Worm (Caenorhabditis elegans) whole organism, young adult: ENCODE data around the gene arle-14.

Experiments
- B0019.2 ChIP-seq: fragments of 200-800 bp; sonication (Bioruptor generic); conservative IDR thresholded peaks from 2 replicates; pipeline ENCODE4 v1.3.6; 2022; ENCODE audit warnings: missing genetic modification reagents, missing genetic modification characterization, missing compliant biosample characterization
- B0261.1 ChIP-seq: sonication (generic microtip); optimal IDR thresholded peaks from 2 replicates; lab custom pipeline; 2016; ENCODE audit warnings: mild to moderate bottlenecking, missing genetic modification characterization, moderate library complexity, missing compliant biosample characterization
- F23B12.7 ChIP-seq: sonication (generic microtip); optimal IDR thresholded peaks from 2 replicates; lab custom pipeline; 2017; ENCODE audit warnings: missing genetic modification characterization, mild to moderate bottlenecking, missing compliant biosample characterization, antibody characterized with exemption, moderate library complexity; ENCODE audit not compliant: insufficient read depth
- F52B5.7 ChIP-seq: sonication (generic microtip); optimal IDR thresholded peaks from 2 replicates; lab custom pipeline; 2016; ENCODE audit warnings: mild to moderate bottlenecking, missing genetic modification characterization, missing compliant biosample characterization
- F57A8.1 ChIP-seq: fragments of 200-800 bp; sonication (Bioruptor generic); optimal IDR thresholded peaks from 2 replicates; lab custom pipeline; 2018; ENCODE audit warnings: mild to moderate bottlenecking, missing genetic modification characterization, moderate library complexity, missing compliant biosample characterization
- Y53G8AR.9 ChIP-seq: fragments of 200-800 bp; sonication (Bioruptor generic); conservative IDR thresholded peaks from 2 replicates; pipeline ENCODE4 v1.3.6; 2022; ENCODE audit warnings: missing genetic modification reagents, missing genetic modification characterization, missing compliant biosample characterization
- Y56A3A.18 ChIP-seq: fragments of 200-800 bp; sonication (Bioruptor generic); IDR thresholded peaks from 2 replicates; pipeline ENCODE4 v1.3.6; 2022; ENCODE audit warnings: missing genetic modification reagents, missing genetic modification characterization, missing compliant biosample characterization
- Y79H2A.3 ChIP-seq: fragments of 200-800 bp; sonication (Bioruptor generic); conservative IDR thresholded peaks from 2 replicates; pipeline ENCODE4 v1.3.6; 2022; ENCODE audit warnings: missing genetic modification reagents, missing genetic modification characterization, missing compliant biosample characterization
- Y95B8A.8 ChIP-seq: fragments of 200-800 bp; sonication (Bioruptor generic); IDR thresholded peaks from 2 replicates; pipeline ENCODE4 v1.3.6; 2022; ENCODE audit warnings: missing genetic modification reagents, missing genetic modification characterization, missing compliant biosample characterization
- atf-7 ChIP-seq: sonication (generic microtip); optimal IDR thresholded peaks from 2 replicates; lab custom pipeline; 2017; ENCODE audit warnings: mild to moderate bottlenecking, missing genetic modification characterization, missing compliant biosample characterization
- ccch-3 ChIP-seq: fragments of 200-800 bp; sonication (Bioruptor generic); optimal IDR thresholded peaks from 2 replicates; lab custom pipeline; 2018; ENCODE audit warnings: mild to moderate bottlenecking, missing genetic modification characterization, missing compliant biosample characterization
- cebp-1 ChIP-seq, 2 experiments: fragments of 200-800 bp in 1 of 2; sonication (Bioruptor generic) in 1 of 2; sonication (generic microtip) in 1 of 2; IDR thresholded peaks in 1 of 2; optimal IDR thresholded peaks in 1 of 2; 2 replicates each; pipeline versions ENCODE4 v1.3.6 to Lab custom; 2017 to 2022; ENCODE audit warnings: missing compliant biosample characterization in 2 of 2, missing genetic modification characterization in 2 of 2, mild to moderate bottlenecking in 1 of 2, missing genetic modification reagents in 1 of 2, moderate library complexity in 1 of 2
- cebp-2 ChIP-seq: fragments of 200-800 bp; sonication (Bioruptor generic); IDR thresholded peaks from 2 replicates; pipeline ENCODE4 v1.3.6; 2022; ENCODE audit warnings: missing genetic modification characterization, missing compliant biosample characterization
- ceh-40 ChIP-seq: fragments of 200-800 bp; sonication (Bioruptor generic); IDR thresholded peaks from 2 replicates; pipeline ENCODE4 v1.3.6; 2022; ENCODE audit warnings: missing genetic modification characterization, missing compliant biosample characterization
- ceh-79 ChIP-seq: sonication (generic microtip); optimal IDR thresholded peaks from 2 replicates; lab custom pipeline; 2017; ENCODE audit warnings: mild to moderate bottlenecking, missing genetic modification characterization, missing compliant biosample characterization
- dox-1 ChIP-seq: fragments of 200-800 bp; sonication (Bioruptor generic); IDR thresholded peaks from 2 replicates; pipeline ENCODE4 v1.3.6; 2022; ENCODE audit warnings: missing genetic modification reagents, missing genetic modification characterization, missing compliant biosample characterization
- dpl-1 ChIP-seq: fragments of 150-350 bp; optimal IDR thresholded peaks from 2 replicates; lab custom pipeline; 2014; ENCODE audit warnings: missing biosample characterization, missing genetic modification reagents, missing genetic modification characterization
- efl-1 ChIP-seq: fragments of 150-350 bp; optimal IDR thresholded peaks from 2 replicates; lab custom pipeline; 2014; ENCODE audit warnings: missing biosample characterization, missing genetic modification reagents, missing genetic modification characterization
- egl-44 ChIP-seq: fragments of 200-800 bp; sonication (Bioruptor generic); IDR thresholded peaks from 2 replicates; pipeline ENCODE4 v1.3.6; 2022; ENCODE audit warnings: missing genetic modification reagents, missing genetic modification characterization, missing compliant biosample characterization
- fkh-3 ChIP-seq: sonication (generic microtip); optimal IDR thresholded peaks from 2 replicates; lab custom pipeline; 2016; ENCODE audit warnings: mild to moderate bottlenecking, missing genetic modification characterization, missing compliant biosample characterization
- gei-17 ChIP-seq: fragments of 200-800 bp; sonication (Bioruptor generic); optimal IDR thresholded peaks from 2 replicates; lab custom pipeline; 2018; ENCODE audit warnings: mild to moderate bottlenecking, missing genetic modification characterization, missing compliant biosample characterization
- him-1 ChIP-seq: sonication (generic microtip); optimal IDR thresholded peaks from 2 replicates; lab custom pipeline; 2016; ENCODE audit warnings: missing genotype, missing genetic modification reagents, missing genetic modification characterization, missing compliant biosample characterization
- hmg-1.2 ChIP-seq: fragments of 200-800 bp; sonication (Bioruptor generic); IDR thresholded peaks from 2 replicates; pipeline ENCODE4 v1.3.6; 2022; ENCODE audit warnings: missing genetic modification reagents, missing genetic modification characterization, missing compliant biosample characterization
- hmg-20 ChIP-seq: fragments of 200-800 bp; sonication (Bioruptor generic); IDR thresholded peaks from 2 replicates; pipeline ENCODE4 v1.3.6; 2022; ENCODE audit warnings: missing genetic modification reagents, missing genetic modification characterization, missing compliant biosample characterization
- lag-1 ChIP-seq: fragments of 200-800 bp; sonication (Bioruptor generic); IDR thresholded peaks from 2 replicates; pipeline ENCODE4 v1.3.6; 2022; ENCODE audit warnings: missing genetic modification reagents, missing genetic modification characterization, missing compliant biosample characterization
- let-526 ChIP-seq: fragments of 200-800 bp; sonication (Bioruptor generic); IDR thresholded peaks from 2 replicates; pipeline ENCODE4 v1.3.6; 2022; ENCODE audit warnings: missing genetic modification reagents, missing genetic modification characterization, missing compliant biosample characterization
- let-607 ChIP-seq, 2 experiments: fragments of 200-800 bp in 1 of 2; sonication (Bioruptor generic) in 1 of 2; sonication (generic microtip) in 1 of 2; optimal IDR thresholded peaks; 2 replicates each; lab custom pipeline; 2016 to 2018; ENCODE audit warnings: mild to moderate bottlenecking in 2 of 2, missing compliant biosample characterization in 2 of 2, missing genetic modification characterization in 2 of 2, moderate library complexity in 2 of 2, missing genotype in 1 of 2
- lin-26 ChIP-seq: fragments of 200-800 bp; sonication (Bioruptor generic); IDR thresholded peaks from 2 replicates; pipeline ENCODE4 v1.3.6; 2022; ENCODE audit warnings: missing genetic modification reagents, missing genetic modification characterization, missing compliant biosample characterization
- lin-40 ChIP-seq: sonication (generic microtip); optimal IDR thresholded peaks from 2 replicates; lab custom pipeline; 2016; ENCODE audit warnings: missing genetic modification characterization, mild to moderate bottlenecking, missing compliant biosample characterization, missing genotype, missing genetic modification reagents
- madf-8 ChIP-seq: fragments of 200-800 bp; sonication (Bioruptor generic); conservative IDR thresholded peaks from 2 replicates; pipeline ENCODE4 v1.3.6; 2022; ENCODE audit warnings: missing genetic modification reagents, missing genetic modification characterization, missing compliant biosample characterization
- mcd-1 ChIP-seq: fragments of 200-800 bp; sonication (Bioruptor generic); IDR thresholded peaks from 2 replicates; pipeline ENCODE4 v1.3.6; 2022; ENCODE audit warnings: missing genetic modification reagents, missing genetic modification characterization, missing compliant biosample characterization
- mel-28 ChIP-seq: sonication (generic microtip); optimal IDR thresholded peaks from 2 replicates; lab custom pipeline; 2016; ENCODE audit warnings: borderline replicate concordance, mild to moderate bottlenecking, missing genetic modification characterization, missing compliant biosample characterization
- nfya-2 ChIP-seq: fragments of 200-800 bp; sonication (Bioruptor generic); IDR thresholded peaks from 2 replicates; pipeline ENCODE4 v1.3.6; 2022; ENCODE audit warnings: missing genetic modification reagents, missing genetic modification characterization, missing compliant biosample characterization
- nhr-179 ChIP-seq: sonication (generic microtip); optimal IDR thresholded peaks from 2 replicates; lab custom pipeline; 2016; ENCODE audit warnings: mild to moderate bottlenecking, missing genetic modification characterization, missing compliant biosample characterization
- nhr-27 ChIP-seq: fragments of 200-800 bp; sonication (Bioruptor generic); optimal IDR thresholded peaks from 2 replicates; lab custom pipeline; 2018; ENCODE audit warnings: mild to moderate bottlenecking, missing genetic modification characterization, moderate library complexity, missing compliant biosample characterization
- pbrm-1 ChIP-seq: fragments of 200-800 bp; sonication (Bioruptor generic); IDR thresholded peaks from 2 replicates; pipeline ENCODE4 v1.3.6; 2022; ENCODE audit warnings: missing genetic modification reagents, missing genetic modification characterization, missing compliant biosample characterization
- rcor-1 ChIP-seq: fragments of 200-800 bp; sonication (Bioruptor generic); IDR thresholded peaks from 2 replicates; pipeline ENCODE4 v1.3.6; 2022; ENCODE audit warnings: missing genetic modification reagents, missing genetic modification characterization, missing compliant biosample characterization
- rec-8 ChIP-seq, 2 experiments: sonication (generic microtip); optimal IDR thresholded peaks; 2 replicates each; lab custom pipeline; 2016; ENCODE audit warnings: mild to moderate bottlenecking in 2 of 2, missing genetic modification characterization in 2 of 2, missing genetic modification reagents in 2 of 2, missing genotype in 2 of 2, missing biosample characterization in 1 of 2, missing compliant biosample characterization in 1 of 2, moderate library complexity in 1 of 2
- sea-2 ChIP-seq: fragments of 200-800 bp; sonication (Bioruptor generic); IDR thresholded peaks from 2 replicates; pipeline ENCODE4 v1.3.6; 2022; ENCODE audit warnings: missing genetic modification characterization, missing compliant biosample characterization
- snpc-1.1 ChIP-seq: sonication (generic microtip); optimal IDR thresholded peaks from 2 replicates; lab custom pipeline; 2017; ENCODE audit warnings: missing genetic modification characterization, mild to moderate bottlenecking, missing compliant biosample characterization, antibody characterized with exemption, moderate library complexity, missing genotype, missing genetic modification reagents; ENCODE audit not compliant: insufficient read depth
- snpc-1.3 ChIP-seq: sonication (generic microtip); optimal IDR thresholded peaks from 2 replicates; lab custom pipeline; 2017; ENCODE audit warnings: missing genetic modification characterization, mild to moderate bottlenecking, missing compliant biosample characterization, antibody characterized with exemption, moderate library complexity, missing genotype, missing genetic modification reagents; ENCODE audit not compliant: insufficient read depth
- tbp1 ChIP-seq: fragments of 200-800 bp; sonication (Bioruptor generic); optimal IDR thresholded peaks from 2 replicates; lab custom pipeline; 2018; ENCODE audit warnings: mild to moderate bottlenecking, missing genetic modification characterization, missing compliant biosample characterization
- unc-130 ChIP-seq: sonication (generic microtip); optimal IDR thresholded peaks from 2 replicates; lab custom pipeline; 2016; ENCODE audit warnings: missing genetic modification reagents, missing genetic modification characterization, missing compliant biosample characterization
- ztf-18 ChIP-seq: sonication (generic microtip); optimal IDR thresholded peaks from 2 replicates; lab custom pipeline; 2016; ENCODE audit warnings: missing genotype, mild to moderate bottlenecking, missing genetic modification characterization, missing compliant biosample characterization
- ztf-22 ChIP-seq: fragments of 200-800 bp; sonication (Bioruptor generic); optimal IDR thresholded peaks from 2 replicates; lab custom pipeline; 2018; ENCODE audit warnings: mild to moderate bottlenecking, missing genetic modification characterization, moderate library complexity, missing compliant biosample characterization
- ztf-28 ChIP-seq: fragments of 200-800 bp; sonication (Bioruptor generic); IDR thresholded peaks from 2 replicates; pipeline ENCODE4 v1.3.6; 2022; ENCODE audit warnings: missing genetic modification reagents, missing genetic modification characterization, missing compliant biosample characterization
- ztf-6 ChIP-seq: fragments of 200-800 bp; sonication (Bioruptor generic); IDR thresholded peaks from 2 replicates; pipeline ENCODE4 v1.3.6; 2022; ENCODE audit warnings: missing genetic modification reagents, missing genetic modification characterization, missing compliant biosample characterization

Gene arle-14

ce11 chrIII:5715467-5715866 lies 22.8 kb downstream of the arle-14 start (continued):
- no peak for TF ChIP-seq cebp-1 (GFP tag; IDR thresholded peaks at IDR 0.05; lab: Robert Waterston, UW)
- peak; percentile 52 for TF ChIP-seq cebp-1 (tag; optimal IDR thresholded peaks at IDR 0.05; lab: Kevin White, UChicago)
- TF ChIP-seq F57A8.1 (GFP tag; lab: Kevin White, UChicago), result no peak
- TF ChIP-seq let-607 (tag; optimal IDR thresholded peaks at IDR 0.05; lab: Kevin White, UChicago), result peak; percentile 69 to 79
- no peak for TF ChIP-seq B0261.1 (tag; lab: Kevin White, UChicago)
- peak; percentile 88; the same call in 1 of the 2 replicates for TF ChIP-seq hmg-1.2 (GFP tag; lab: Robert Waterston, UW)
- TF ChIP-seq sea-2 (GFP tag; lab: Robert Waterston, UW), result no peak
- TF ChIP-seq ccch-3 (GFP tag; lab: Kevin White, UChicago), result no peak
- no peak for TF ChIP-seq snpc-1.3 (tag; lab: Kevin White, UChicago)
- TF ChIP-seq Y95B8A.8, result no peak
- 0 out of 2 replicates have a peak, but pooled peaks have one; percentile 15 for TF ChIP-seq lin-26
- TF ChIP-seq ztf-18 (tag; lab: Kevin White, UChicago), result peak; percentile 17
- no peak for TF ChIP-seq ceh-79 (tag; lab: Kevin White, UChicago)
- no peak for TF ChIP-seq F52B5.7 (tag; lab: Kevin White, UChicago)
- TF ChIP-seq Y56A3A.18 (GFP tag; lab: Robert Waterston, UW), result no peak
- no peak for TF ChIP-seq Y79H2A.3
- TF ChIP-seq Y53G8AR.9 (GFP tag; lab: Robert Waterston, UW), result no peak
- TF ChIP-seq mel-28 (tag; lab: Kevin White, UChicago), result no peak
- no peak for TF ChIP-seq ceh-40 (GFP tag; lab: Robert Waterston, UW)
- TF ChIP-seq dpl-1 (GFP tag; lab: Kevin White, UChicago), result no peak
- TF ChIP-seq nhr-179 (tag; lab: Kevin White, UChicago), result no peak
- peak; percentile 44 for TF ChIP-seq pbrm-1 (GFP tag; lab: Robert Waterston, UW)
- TF ChIP-seq atf-7 (tag; lab: Kevin White, UChicago), result no peak
- TF ChIP-seq him-1 (tag; lab: Kevin White, UChicago), result no peak
- 0 out of 2 replicates have a peak, but pooled peaks have one; percentile 26 for TF ChIP-seq ztf-28 (GFP tag; lab: Robert Waterston, UW)
- peak; percentile 45 for TF ChIP-seq tbp1
- TF ChIP-seq nfya-2 (GFP tag; lab: Robert Waterston, UW), result no peak
- TF ChIP-seq rcor-1 (GFP tag; lab: Robert Waterston, UW), result peak; percentile 6; the same call in 1 of the 2 replicates
- no peak for TF ChIP-seq gei-17 (GFP tag; lab: Kevin White, UChicago)
- TF ChIP-seq B0019.2, result no peak
- TF ChIP-seq nhr-27 (tag; lab: Kevin White, UChicago), result peak; percentile 16
- peak; percentile 47 for TF ChIP-seq lin-40
- TF ChIP-seq mcd-1, result peak; percentile 60
- TF ChIP-seq lag-1 (GFP tag; lab: Robert Waterston, UW), result no peak
- TF ChIP-seq F23B12.7 (tag; lab: Kevin White, UChicago), result no peak
- no peak for TF ChIP-seq ztf-6 (GFP tag; lab: Robert Waterston, UW)
- no peak for TF ChIP-seq snpc-1.1 (tag; lab: Kevin White, UChicago)
- no peak for TF ChIP-seq ztf-22 (GFP tag; lab: Kevin White, UChicago)
- TF ChIP-seq egl-44 (GFP tag; lab: Robert Waterston, UW), result no peak
- TF ChIP-seq cebp-2 (GFP tag; lab: Robert Waterston, UW), result no peak
- TF ChIP-seq rec-8 (tag; optimal IDR thresholded peaks at IDR 0.05; lab: Kevin White, UChicago), result no peak
- TF ChIP-seq dox-1, result peak; percentile 33; the same call in 1 of the 2 replicates
- TF ChIP-seq unc-130, result no peak
- TF ChIP-seq efl-1, result no peak
- TF ChIP-seq hmg-20, result no peak
- TF ChIP-seq let-526, result no peak
- no peak for TF ChIP-seq madf-8 (GFP tag; lab: Robert Waterston, UW)
- TF ChIP-seq fkh-3 (tag; lab: Kevin White, UChicago), result no peak
